Fruit fly (Drosophila melanogaster): ENCODE results near the gene CstF50.

DNA sequence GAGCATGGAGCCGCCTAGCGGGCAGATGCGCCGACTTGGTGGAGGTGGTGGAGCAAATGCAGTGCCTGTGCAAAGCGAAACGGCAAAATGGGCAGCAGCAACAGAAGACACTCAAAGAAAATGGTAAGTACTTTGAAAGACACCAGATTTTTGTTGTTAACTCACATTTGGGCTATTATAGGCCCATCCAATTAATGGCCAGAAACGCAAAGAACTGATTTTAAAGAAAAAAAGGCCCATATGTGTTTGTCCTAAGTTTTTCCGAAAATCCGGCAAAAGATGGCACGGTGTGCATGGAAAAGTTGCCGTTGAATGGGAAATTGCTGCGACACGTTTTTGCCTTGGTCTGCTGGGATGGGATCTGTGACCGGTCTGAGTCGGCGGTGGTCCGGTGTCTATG lies 31.4 kb upstream of the CstF50 start:
- TF ChIP-seq CG13204 (GFP tag; optimal IDR thresholded peaks at IDR 0.05) (no peak), CG12605 (GFP tag; IDR thresholded peaks at IDR 0.05) (peak; percentile 68), Snoo (tag; optimal IDR thresholded peaks at IDR 0.05) (no peak), rn (GFP tag; IDR thresholded peaks at IDR 0.05) (peak; percentile 63), CG9948 (tag; optimal IDR thresholded peaks at IDR 0.05) (peak; percentile 71), CG8159 (tag; optimal IDR thresholded peaks at IDR 0.05) (peak; percentile 45), D1 (tag; optimal IDR thresholded peaks at IDR 0.05) (no peak), CG10348 (GFP tag; IDR thresholded peaks at IDR 0.05) (no peak), CG14655 (GFP tag; optimal IDR thresholded peaks at IDR 0.05) (peak; percentile 91), EcR (GFP tag; optimal IDR thresholded peaks at IDR 0.05) (no peak), Pif1A (GFP tag; optimal IDR thresholded peaks at IDR 0.05) (peak; percentile 75), fd96Ca (GFP tag; IDR thresholded peaks at IDR 0.05) (peak; percentile 93), Ets98B (GFP tag; IDR thresholded peaks at IDR 0.05) (peak; percentile 89), gl (tag; optimal IDR thresholded peaks at IDR 0.05) (no peak)
